Worm (Caenorhabditis elegans): ENCODE measurements around the gene Y38H6A.3.

ce11 chrV:20356472-20356871 lies 11.5 kb downstream of the Y38H6A.3 start, which contains the start of gene grd-11:
- TF ChIP-seq lin-11 (tag; optimal IDR thresholded peaks at IDR 0.05) = no peak
- TF ChIP-seq ceh-82 (tag; optimal IDR thresholded peaks at IDR 0.05) = no peak
- TF ChIP-seq ztf-11 (tag; optimal IDR thresholded peaks at IDR 0.05) = no peak
- TF ChIP-seq unc-39 (tag; optimal IDR thresholded peaks at IDR 0.05) = no peak
